Worm (Caenorhabditis elegans) whole organism, early embryonic: Measurements from ENCODE around the gene str-97.

Experiments
- B0310.2 ChIP-seq: sonication (generic microtip); optimal IDR thresholded peaks from 2 replicates; lab custom pipeline; 2016; ENCODE audit warnings: mild to moderate bottlenecking, missing genetic modification characterization, missing compliant biosample characterization
- ceh-36 ChIP-seq: sonication (generic microtip); optimal IDR thresholded peaks from 2 replicates; lab custom pipeline; 2016; ENCODE audit warnings: missing genetic modification characterization, inconsistent platforms, missing compliant biosample characterization
- ets-7 ChIP-seq: sonication (generic microtip); optimal IDR thresholded peaks from 2 replicates; lab custom pipeline; 2016; ENCODE audit warnings: missing genotype, missing genetic modification characterization, missing compliant biosample characterization
- pes-1 ChIP-seq: fragments of 200-800 bp; sonication (Bioruptor generic); IDR thresholded peaks from 2 replicates; pipeline ENCODE4 v1.3.6; 2022; ENCODE audit warnings: missing genetic modification reagents, missing genetic modification characterization, missing compliant biosample characterization
- scrt-1 ChIP-seq: fragments of 200-800 bp; sonication (Bioruptor generic); IDR thresholded peaks from 2 replicates; pipeline ENCODE4 v1.3.6; 2022; ENCODE audit warnings: missing genetic modification characterization, missing compliant biosample characterization
- tbx-11 ChIP-seq: fragments of 200-800 bp; sonication (Bioruptor generic); IDR thresholded peaks from 2 replicates; pipeline ENCODE4 v1.3.6; 2022; ENCODE audit warnings: missing genetic modification characterization, missing compliant biosample characterization

Gene str-97

ce11 chrV:16114237-16114636, 40.8 kb downstream of the str-97 start, which contains the start of gene srxa-16:
Gene srxa-16, minus strand, starts transcription at chrV:16114337.
- TF ChIP-seq pes-1 (no peak), scrt-1 (GFP tag; lab: Robert Waterston, UW) (no peak), tbx-11 (GFP tag; lab: Robert Waterston, UW) (no peak), B0310.2 (no peak), ceh-36 (no peak), ets-7 (tag; lab: Kevin White, UChicago) (no peak)
